Worm (Caenorhabditis elegans): ENCODE results near the gene Y48B6A.5.

ce11 chrII:14138849-14139419 is 36.1 kb downstream of the Y48B6A.5 start:
- no peak for TF ChIP-seq lim-6 (tag; optimal IDR thresholded peaks at IDR 0.05)
- no peak for TF ChIP-seq pqm-1 (tag; optimal IDR thresholded peaks at IDR 0.05)
- TF ChIP-seq elt-2 (tag; optimal IDR thresholded peaks at IDR 0.05) = no peak
- no peak for TF ChIP-seq ceh-48 (tag; optimal IDR thresholded peaks at IDR 0.05)
- no peak for TF ChIP-seq nhr-11 (tag; optimal IDR thresholded peaks at IDR 0.05)
- TF ChIP-seq tbx-2 (tag; optimal IDR thresholded peaks at IDR 0.05) = no peak
- TF ChIP-seq syd-9 (tag; optimal IDR thresholded peaks at IDR 0.05) = no peak
- no peak for TF ChIP-seq hlh-30 (tag; optimal IDR thresholded peaks at IDR 0.05; ENCODE audit: insufficient read depth)
- no peak for TF ChIP-seq mec-3 (tag; optimal IDR thresholded peaks at IDR 0.05; ENCODE audit: borderline replicate concordance)
- TF ChIP-seq ceh-2 (tag; optimal IDR thresholded peaks at IDR 0.05) = no peak

Data from whole organism, late embryonic.